Worm (Caenorhabditis elegans) whole organism, young adult: ENCODE measurements around the gene Y43F8C.15.

Source experiments
- F33H1.4 ChIP-seq: fragments of 200-800 bp; sonication (Bioruptor generic); IDR thresholded peaks from 2 replicates; pipeline ENCODE4 v1.3.6; 2022; ENCODE audit warnings: missing genetic modification reagents, missing genetic modification characterization, missing compliant biosample characterization
- F57C9.4 ChIP-seq: sonication (generic microtip); optimal IDR thresholded peaks from 2 replicates; lab custom pipeline; 2017; ENCODE audit warnings: mild to moderate bottlenecking, missing genetic modification characterization, missing compliant biosample characterization
- T07F8.4 ChIP-seq: sonication (generic microtip); optimal IDR thresholded peaks from 2 replicates; lab custom pipeline; 2016; ENCODE audit warnings: mild to moderate bottlenecking, missing genetic modification characterization, moderate library complexity, missing compliant biosample characterization
- aptf-2 ChIP-seq: fragments of 200-800 bp; sonication (Bioruptor generic); conservative IDR thresholded peaks from 2 replicates; pipeline ENCODE4 v1.3.6; 2022; ENCODE audit warnings: missing genetic modification reagents, missing genetic modification characterization, missing compliant biosample characterization
- ceh-100 ChIP-seq: fragments of 200-800 bp; sonication (Bioruptor generic); IDR thresholded peaks from 2 replicates; pipeline ENCODE4 v1.3.6; 2022; ENCODE audit warnings: missing genetic modification reagents, missing genetic modification characterization, missing compliant biosample characterization
- dpff-1 ChIP-seq: sonication (generic microtip); optimal IDR thresholded peaks from 2 replicates; lab custom pipeline; 2017; ENCODE audit warnings: mild to moderate bottlenecking, missing genetic modification characterization, missing compliant biosample characterization
- egrh-3 ChIP-seq: fragments of 200-800 bp; sonication (Bioruptor generic); IDR thresholded peaks from 2 replicates; pipeline ENCODE4 v1.3.6; 2022; ENCODE audit warnings: missing genetic modification reagents, missing genetic modification characterization, missing compliant biosample characterization
- him-1 ChIP-seq: sonication (generic microtip); optimal IDR thresholded peaks from 2 replicates; lab custom pipeline; 2016; ENCODE audit warnings: missing genotype, missing genetic modification reagents, missing genetic modification characterization, missing compliant biosample characterization
- hmg-1.2 ChIP-seq: fragments of 200-800 bp; sonication (Bioruptor generic); IDR thresholded peaks from 2 replicates; pipeline ENCODE4 v1.3.6; 2022; ENCODE audit warnings: missing genetic modification reagents, missing genetic modification characterization, missing compliant biosample characterization
- unc-62 ChIP-seq: fragments of 150-350 bp; optimal IDR thresholded peaks from 2 replicates; lab custom pipeline; 2014; ENCODE audit warnings: missing biosample characterization, missing genetic modification reagents, missing genetic modification characterization

DNA sequence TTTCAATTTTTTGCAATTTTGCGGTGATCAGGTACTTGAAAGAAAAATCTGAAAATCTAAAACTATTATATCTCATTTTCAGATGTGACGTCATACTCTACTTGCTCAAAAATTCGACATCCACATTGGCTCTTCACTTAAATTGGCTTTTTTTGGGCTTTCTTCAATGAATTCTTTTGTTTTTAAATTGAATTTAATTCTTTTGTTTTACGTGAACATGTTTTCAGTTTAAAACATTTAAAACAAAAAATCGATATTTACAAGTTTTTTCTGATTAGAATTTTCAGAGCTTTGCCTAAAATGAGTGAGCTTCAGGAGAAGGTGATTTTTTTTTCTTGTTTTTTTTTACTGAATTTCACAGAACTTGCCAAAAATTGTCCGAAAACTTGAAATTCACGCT, 31.2 kb upstream of the Y43F8C.15 start, which contains the start of gene W04E12.3:
- TF ChIP-seq hmg-1.2 (GFP tag; lab: Robert Waterston, UW) (no peak), unc-62 (no peak), egrh-3 (GFP tag; lab: Robert Waterston, UW) (no peak), him-1 (tag; lab: Kevin White, UChicago) (no peak), ceh-100 (no peak), F57C9.4 (tag; lab: Kevin White, UChicago) (no peak), T07F8.4 (tag; lab: Kevin White, UChicago) (no peak), dpff-1 (no peak), F33H1.4 (GFP tag; lab: Robert Waterston, UW) (no peak), aptf-2 (GFP tag; lab: Robert Waterston, UW) (no peak)
